Worm (Caenorhabditis elegans) whole organism, L3 larva: ENCODE data around the gene srx-118.

Experiments used
- R02D3.7 ChIP-seq: fragments of 150-350 bp; optimal IDR thresholded peaks from 2 replicates; lab custom pipeline; 2014; ENCODE audit warnings: missing biosample characterization, missing genetic modification characterization
- ZK546.5 ChIP-seq: sonication (generic microtip); optimal IDR thresholded peaks from 2 replicates; lab custom pipeline; 2017; ENCODE audit warnings: missing biosample characterization, missing genetic modification characterization
- aly-2 ChIP-seq: fragments of 150-350 bp; optimal IDR thresholded peaks from 2 replicates; lab custom pipeline; 2014; ENCODE audit warnings: missing biosample characterization, missing genetic modification characterization
- ama-1 ChIP-seq: fragments of 150-350 bp; optimal IDR thresholded peaks from 2 replicates; lab custom pipeline; 2018
- ceh-16 ChIP-seq: sonication (generic microtip); optimal IDR thresholded peaks from 2 replicates; lab custom pipeline; 2017; ENCODE audit warnings: missing biosample characterization, missing genetic modification characterization
- ceh-28 ChIP-seq: fragments of 150-350 bp; optimal IDR thresholded peaks from 2 replicates; lab custom pipeline; 2014; ENCODE audit warnings: missing biosample characterization, missing genetic modification reagents, missing genetic modification characterization
- ceh-9 ChIP-seq: sonication (generic microtip); optimal IDR thresholded peaks from 2 replicates; lab custom pipeline; 2018; ENCODE audit warnings: missing biosample characterization, missing genetic modification characterization
- egl-27 ChIP-seq: sonication (generic microtip); optimal IDR thresholded peaks from 4 replicates; lab custom pipeline; 2017; ENCODE audit warnings: missing biosample characterization, missing genetic modification reagents, missing genetic modification characterization
- elt-1 ChIP-seq: fragments of 150-350 bp; optimal IDR thresholded peaks from 2 replicates; lab custom pipeline; 2014; ENCODE audit warnings: missing biosample characterization, missing genetic modification characterization
- elt-2 ChIP-seq: sonication (generic microtip); optimal IDR thresholded peaks from 2 replicates; lab custom pipeline; 2016; ENCODE audit warnings: missing genetic modification reagents, mild to moderate bottlenecking, missing genetic modification characterization, missing compliant biosample characterization
- elt-3 ChIP-seq, 3 experiments: fragments of 150-350 bp in 1 of 3; sonication (generic microtip) in 2 of 3; optimal IDR thresholded peaks; 2 replicates in 2 of 3; 4 replicates in 1 of 3; lab custom pipeline; 2014 to 2017; ENCODE audit warnings: missing biosample characterization in 3 of 3, missing genetic modification characterization in 3 of 3
- eor-1 ChIP-seq, 2 experiments: fragments of 150-350 bp; optimal IDR thresholded peaks; 2 replicates each; lab custom pipeline; 2014 to 2018; ENCODE audit warnings: missing biosample characterization in 2 of 2, missing genetic modification characterization in 2 of 2
- fkh-10 ChIP-seq: sonication (generic microtip); optimal IDR thresholded peaks from 2 replicates; lab custom pipeline; 2017; ENCODE audit warnings: missing biosample characterization, missing genetic modification reagents, missing genetic modification characterization
- fos-1 ChIP-seq: fragments of 150-350 bp; optimal IDR thresholded peaks from 2 replicates; lab custom pipeline; 2014; ENCODE audit warnings: missing biosample characterization, missing genetic modification characterization
- hmg-11 ChIP-seq: sonication (generic microtip); optimal IDR thresholded peaks from 2 replicates; lab custom pipeline; 2016; ENCODE audit warnings: missing genetic modification characterization, missing compliant biosample characterization
- jun-1 ChIP-seq: fragments of 150-350 bp; optimal IDR thresholded peaks from 2 replicates; lab custom pipeline; 2014; ENCODE audit warnings: missing biosample characterization, missing genetic modification reagents, missing genetic modification characterization
- lin-15B ChIP-seq: fragments of 150-350 bp; optimal IDR thresholded peaks from 2 replicates; lab custom pipeline; 2014; ENCODE audit warnings: missing biosample characterization, missing genetic modification characterization
- lin-39 ChIP-seq: fragments of 150-350 bp; optimal IDR thresholded peaks from 2 replicates; lab custom pipeline; 2018; ENCODE audit warnings: missing biosample characterization, missing genetic modification reagents, missing genetic modification characterization
- lsy-12 ChIP-seq: sonication (generic microtip); optimal IDR thresholded peaks from 2 replicates; lab custom pipeline; 2016; ENCODE audit warnings: mild to moderate bottlenecking, missing genetic modification characterization, missing compliant biosample characterization
- mdl-1 ChIP-seq: fragments of 150-350 bp; optimal IDR thresholded peaks from 2 replicates; lab custom pipeline; 2014; ENCODE audit warnings: missing biosample characterization, missing genetic modification characterization
- mml-1 ChIP-seq: fragments of 150-350 bp; sonication (generic microtip); optimal IDR thresholded peaks from 3 replicates; lab custom pipeline; 2014; ENCODE audit warnings: missing biosample characterization, missing genetic modification characterization
- nfya-1 ChIP-seq: sonication (generic microtip); optimal IDR thresholded peaks from 2 replicates; lab custom pipeline; 2017; ENCODE audit warnings: missing genetic modification characterization, mild to moderate bottlenecking, missing compliant biosample characterization, antibody characterized with exemption, moderate library complexity; ENCODE audit not compliant: insufficient read depth
- nhr-23 ChIP-seq: fragments of 150-350 bp; optimal IDR thresholded peaks from 2 replicates; lab custom pipeline; 2014; ENCODE audit warnings: missing biosample characterization, missing genetic modification reagents, missing genetic modification characterization
- nhr-237 ChIP-seq: fragments of 150-350 bp; optimal IDR thresholded peaks from 2 replicates; lab custom pipeline; 2014; ENCODE audit warnings: missing biosample characterization, missing genetic modification characterization
- nhr-28 ChIP-seq: fragments of 150-350 bp; optimal IDR thresholded peaks from 2 replicates; lab custom pipeline; 2014; ENCODE audit warnings: missing biosample characterization, missing genetic modification characterization
- nhr-67 ChIP-seq: fragments of 150-350 bp; optimal IDR thresholded peaks from 2 replicates; lab custom pipeline; 2014; ENCODE audit warnings: missing biosample characterization, missing genetic modification characterization
- nhr-76 ChIP-seq: fragments of 150-350 bp; sonication (generic microtip); optimal IDR thresholded peaks from 5 replicates; lab custom pipeline; 2014; ENCODE audit warnings: missing biosample characterization, missing genetic modification characterization
- pha-4 ChIP-seq: fragments of 150-350 bp; optimal IDR thresholded peaks from 2 replicates; lab custom pipeline; 2014; ENCODE audit warnings: missing biosample characterization, missing genetic modification reagents, missing genetic modification characterization
- pqm-1 ChIP-seq: fragments of 150-350 bp; optimal IDR thresholded peaks from 2 replicates; lab custom pipeline; 2017; ENCODE audit warnings: missing biosample characterization, missing genetic modification characterization, inconsistent platforms
- sea-2 ChIP-seq: fragments of 150-350 bp; sonication (generic microtip); optimal IDR thresholded peaks from 4 replicates; lab custom pipeline; 2014; ENCODE audit warnings: missing biosample characterization, missing genetic modification reagents, missing genetic modification characterization
- skn-1 ChIP-seq: fragments of 150-350 bp; optimal IDR thresholded peaks from 2 replicates; lab custom pipeline; 2014; ENCODE audit warnings: missing biosample characterization, missing genetic modification characterization
- snpc-4 ChIP-seq: fragments of 150-350 bp; optimal IDR thresholded peaks from 2 replicates; lab custom pipeline; 2014; ENCODE audit warnings: missing biosample characterization, missing genetic modification characterization
- unc-39 ChIP-seq: sonication (generic microtip); optimal IDR thresholded peaks from 4 replicates; lab custom pipeline; 2017; ENCODE audit warnings: missing biosample characterization, missing genetic modification characterization
- ztf-11 ChIP-seq: fragments of 150-350 bp; optimal IDR thresholded peaks from 2 replicates; lab custom pipeline; 2014; ENCODE audit warnings: missing biosample characterization, missing genetic modification characterization
- ztf-4 ChIP-seq: fragments of 150-350 bp; optimal IDR thresholded peaks from 2 replicates; lab custom pipeline; 2014; ENCODE audit warnings: missing biosample characterization, missing genetic modification characterization

The srx-118 gene

ce11 chrII:12518809-12519344 is 6.7 kb upstream of the srx-118 start, which contains the start of gene srh-70:
Gene srh-70, minus strand, starts transcription at chrII:12518859.
- TF ChIP-seq pqm-1 (tag; lab: Kevin White, UChicago) (peak; percentile 89), elt-2 (tag; lab: Kevin White, UChicago) (peak; percentile 99), nfya-1 (tag; lab: Kevin White, UChicago) (peak; percentile 25), mml-1 (no peak)

- no peak for TF ChIP-seq snpc-4 (tag; lab: Kevin White, UChicago)
- TF ChIP-seq pqm-1 (tag; lab: Kevin White, UChicago), result no peak
- TF ChIP-seq mdl-1 (tag; lab: Kevin White, UChicago), result no peak
- TF ChIP-seq fkh-10 (GFP tag; lab: Kevin White, UChicago), result no peak
- no peak for TF ChIP-seq ztf-11 (tag; lab: Kevin White, UChicago)
- TF ChIP-seq nhr-28 (tag; lab: Kevin White, UChicago), result no peak
- TF ChIP-seq nhr-23 (tag; lab: Kevin White, UChicago), result no peak
- TF ChIP-seq ceh-28 (tag; lab: Kevin White, UChicago), result no peak
- TF ChIP-seq ZK546.5 (tag; lab: Kevin White, UChicago), result no peak
- TF ChIP-seq pha-4 (tag; lab: Kevin White, UChicago), result no peak
- no peak for TF ChIP-seq elt-1 (tag; lab: Kevin White, UChicago)
- no peak for TF ChIP-seq R02D3.7 (tag; lab: Kevin White, UChicago)
- no peak for TF ChIP-seq sea-2
- no peak for TF ChIP-seq ama-1 (lab: Kevin White, UChicago)
- TF ChIP-seq jun-1 (tag; lab: Kevin White, UChicago), result no peak
- no peak for TF ChIP-seq nhr-67 (tag; lab: Kevin White, UChicago)
- TF ChIP-seq aly-2, result no peak
- no peak for TF ChIP-seq hmg-11 (tag; lab: Kevin White, UChicago)
- no peak for TF ChIP-seq lin-15B (tag; lab: Kevin White, UChicago)
Observed at ce11 chrII:12519616-12520015, 6.0 kb upstream of the srx-118 start, which contains the start of gene ceh-99. Gene ceh-99, plus strand, starts transcription at chrII:12519981.

ce11 chrII:12527947-12528346 is 2.3 kb downstream of the srx-118 start, which contains the start of gene srx-119:
Gene srx-119, plus strand, starts transcription at chrII:12528247.
- TF ChIP-seq nhr-76 (tag; lab: Kevin White, UChicago), result no peak
- no peak for TF ChIP-seq mdl-1 (tag; lab: Kevin White, UChicago)
- TF ChIP-seq ZK546.5 (tag; lab: Kevin White, UChicago), result no peak
- no peak for TF ChIP-seq fos-1 (tag; lab: Kevin White, UChicago)
- TF ChIP-seq pha-4 (tag; lab: Kevin White, UChicago), result no peak
- TF ChIP-seq elt-2 (tag; lab: Kevin White, UChicago), result no peak
- no peak for TF ChIP-seq egl-27 (tag; lab: Kevin White, UChicago)
- no peak for TF ChIP-seq R02D3.7 (tag; lab: Kevin White, UChicago)
- no peak for TF ChIP-seq ztf-4 (tag; lab: Kevin White, UChicago)
- no peak for TF ChIP-seq hmg-11 (tag; lab: Kevin White, UChicago)
- no peak for TF ChIP-seq nhr-237
- no peak for TF ChIP-seq skn-1 (tag; lab: Kevin White, UChicago)
- TF ChIP-seq nfya-1 (tag; lab: Kevin White, UChicago), result no peak
- TF ChIP-seq unc-39, result no peak

- TF ChIP-seq nhr-237 (no peak), R02D3.7 (tag; lab: Kevin White, UChicago) (no peak), nhr-23 (tag; lab: Kevin White, UChicago) (no peak), ceh-9 (tag; lab: Kevin White, UChicago) (no peak), elt-3 (tag; optimal IDR thresholded peaks at IDR 0.05; lab: Kevin White, UChicago) (no peak), pha-4 (tag; lab: Kevin White, UChicago) (no peak), mml-1 (no peak), fos-1 (tag; lab: Kevin White, UChicago) (no peak)
Observed at ce11 chrII:12530958-12531357, 5.3 kb downstream of the srx-118 start, which contains the start of gene srx-120. Gene srx-120, plus strand, starts transcription at chrII:12531258.

ce11 chrII:12535297-12535803 is 9.7 kb downstream of the srx-118 start, which contains the start of gene nimk-1:
Gene nimk-1, plus strand, starts transcription at chrII:12535753.
- TF ChIP-seq elt-1 (tag; lab: Kevin White, UChicago) (no peak), ceh-28 (tag; lab: Kevin White, UChicago) (no peak), nfya-1 (tag; lab: Kevin White, UChicago) (no peak), eor-1 (tag; optimal IDR thresholded peaks at IDR 0.05; lab: Kevin White, UChicago) (no peak), skn-1 (tag; lab: Kevin White, UChicago) (no peak), nhr-76 (tag; lab: Kevin White, UChicago) (no peak), ceh-16 (tag; lab: Kevin White, UChicago) (no peak), fkh-10 (GFP tag; lab: Kevin White, UChicago) (no peak), pha-4 (tag; lab: Kevin White, UChicago) (no peak), fos-1 (tag; lab: Kevin White, UChicago) (no peak), lsy-12 (tag; lab: Kevin White, UChicago) (no peak), lin-39 (tag; lab: Kevin White, UChicago) (no peak), elt-2 (tag; lab: Kevin White, UChicago) (no peak), nhr-28 (tag; lab: Kevin White, UChicago) (no peak), unc-39 (no peak), ztf-11 (tag; lab: Kevin White, UChicago) (no peak)
